Worm (Caenorhabditis elegans) whole organism, L4 larva: ENCODE data around the gene ttbk-3.

Source experiments
- F10B5.3 ChIP-seq: sonication (generic microtip); optimal IDR thresholded peaks from 2 replicates; lab custom pipeline; 2016; ENCODE audit warnings: mild to moderate bottlenecking, missing genetic modification characterization, missing compliant biosample characterization
- F26F4.8 ChIP-seq: fragments of 200-800 bp; sonication (Bioruptor generic); conservative IDR thresholded peaks from 2 replicates; pipeline ENCODE4 v1.3.6; 2022; ENCODE audit warnings: missing genetic modification characterization, missing compliant biosample characterization
- F44E2.7 ChIP-seq: fragments of 200-800 bp; sonication (Bioruptor generic); IDR thresholded peaks from 2 replicates; pipeline ENCODE4 v2.1.2; 2022; ENCODE audit warnings: missing genetic modification characterization, missing compliant biosample characterization
- T26A8.4 ChIP-seq: fragments of 200-800 bp; sonication (Bioruptor generic); IDR thresholded peaks from 2 replicates; pipeline ENCODE4 v1.3.6; 2022; ENCODE audit warnings: missing genetic modification characterization, missing compliant biosample characterization
- Y5F2A.4 ChIP-seq: fragments of 200-800 bp; sonication (Bioruptor generic); optimal IDR thresholded peaks from 2 replicates; lab custom pipeline; 2018; ENCODE audit warnings: mild to moderate bottlenecking, missing genetic modification characterization, missing compliant biosample characterization
- ZK337.2 ChIP-seq: fragments of 200-800 bp; sonication (Bioruptor generic); IDR thresholded peaks from 2 replicates; pipeline ENCODE4 v1.3.6; 2022; ENCODE audit warnings: missing genetic modification reagents, missing genetic modification characterization, missing compliant biosample characterization
- aha-1 ChIP-seq: fragments of 150-350 bp; peaks from one replicate; lab custom pipeline; 2014; ENCODE audit warnings: missing biosample characterization, missing genetic modification characterization
- aly-2 ChIP-seq: sonication (generic microtip); optimal IDR thresholded peaks from 2 replicates; lab custom pipeline; 2018; ENCODE audit warnings: missing biosample characterization, missing genetic modification characterization
- ama-1 ChIP-seq: fragments of 150-350 bp; optimal IDR thresholded peaks from 2 replicates; lab custom pipeline; 2014; ENCODE audit warnings: inconsistent platforms, mixed read lengths
- ceh-28 ChIP-seq: fragments of 150-350 bp; optimal IDR thresholded peaks from 2 replicates; lab custom pipeline; 2014; ENCODE audit warnings: missing biosample characterization, missing genetic modification reagents, missing genetic modification characterization
- ceh-32 ChIP-seq: sonication (generic microtip); optimal IDR thresholded peaks from 2 replicates; lab custom pipeline; 2016; ENCODE audit warnings: mild to moderate bottlenecking, missing genetic modification characterization, missing compliant biosample characterization; ENCODE audit not compliant: poor library complexity
- daf-19 ChIP-seq: fragments of 200-800 bp; sonication (Bioruptor generic); conservative IDR thresholded peaks from 2 replicates; pipeline ENCODE4 v1.3.6; 2022; ENCODE audit warnings: missing genetic modification characterization, missing compliant biosample characterization
- dmd-6 ChIP-seq: fragments of 200-800 bp; sonication (Bioruptor generic); IDR thresholded peaks from 2 replicates; pipeline ENCODE4 v1.3.6; 2022; ENCODE audit warnings: missing genetic modification reagents, missing genetic modification characterization, missing compliant biosample characterization
- dmd-8 ChIP-seq: fragments of 200-800 bp; sonication (Bioruptor generic); IDR thresholded peaks from 2 replicates; pipeline ENCODE4 v1.3.6; 2022; ENCODE audit warnings: missing genetic modification characterization, missing compliant biosample characterization
- dmd-9 ChIP-seq: fragments of 200-800 bp; sonication (Bioruptor generic); IDR thresholded peaks from 2 replicates; pipeline ENCODE4 v1.3.6; 2022; ENCODE audit warnings: missing genetic modification reagents, missing genetic modification characterization, missing compliant biosample characterization
- dpl-1 ChIP-seq: fragments of 150-350 bp; optimal IDR thresholded peaks from 2 replicates; lab custom pipeline; 2014; ENCODE audit warnings: missing biosample characterization, missing genetic modification reagents, missing genetic modification characterization
- duxl-1 ChIP-seq: sonication (generic microtip); optimal IDR thresholded peaks from 2 replicates; lab custom pipeline; 2016; ENCODE audit warnings: mild to moderate bottlenecking, missing genetic modification characterization, moderate library complexity, missing compliant biosample characterization; ENCODE audit not compliant: poor library complexity
- egl-27 ChIP-seq: sonication (generic microtip); optimal IDR thresholded peaks from 3 replicates; lab custom pipeline; 2017; ENCODE audit warnings: missing biosample characterization, missing genetic modification reagents, missing genetic modification characterization
- fkh-10 ChIP-seq: fragments of 150-350 bp; optimal IDR thresholded peaks from 2 replicates; lab custom pipeline; 2014; ENCODE audit warnings: missing biosample characterization, missing genetic modification reagents, missing genetic modification characterization
- fos-1 ChIP-seq: fragments of 150-350 bp; optimal IDR thresholded peaks from 2 replicates; lab custom pipeline; 2014; ENCODE audit warnings: missing biosample characterization, missing genetic modification characterization
- gei-8 ChIP-seq: fragments of 200-800 bp; sonication (Bioruptor generic); optimal IDR thresholded peaks from 2 replicates; lab custom pipeline; 2018; ENCODE audit warnings: mild to moderate bottlenecking, missing genetic modification characterization, missing compliant biosample characterization
- hif-1 ChIP-seq, 2 experiments: sonication (generic microtip); optimal IDR thresholded peaks; 2 replicates each; lab custom pipeline; 2016 to 2017; ENCODE audit warnings: missing compliant biosample characterization in 2 of 2, missing genetic modification characterization in 2 of 2, missing genetic modification reagents in 2 of 2, missing genotype in 2 of 2, mild to moderate bottlenecking in 1 of 2
- jun-1 ChIP-seq: fragments of 150-350 bp; optimal IDR thresholded peaks from 2 replicates; lab custom pipeline; 2014; ENCODE audit warnings: missing biosample characterization, missing genetic modification reagents, missing genetic modification characterization
- lin-1 ChIP-seq: fragments of 200-800 bp; sonication (Bioruptor generic); IDR thresholded peaks from 2 replicates; pipeline ENCODE4 v1.3.6; 2022; ENCODE audit warnings: missing genetic modification reagents, missing genetic modification characterization, missing compliant biosample characterization
- lin-15B ChIP-seq: fragments of 150-350 bp; sonication (generic microtip); optimal IDR thresholded peaks from 3 replicates; lab custom pipeline; 2014; ENCODE audit warnings: missing biosample characterization, missing genetic modification characterization
- lin-29 ChIP-seq: fragments of 200-800 bp; sonication (Bioruptor generic); IDR thresholded peaks from 2 replicates; pipeline ENCODE4 v1.3.6; 2022; ENCODE audit warnings: missing genetic modification reagents, missing genetic modification characterization, missing compliant biosample characterization
- lsy-2 ChIP-seq, 2 experiments: fragments of 150-350 bp in 1 of 2; sonication (generic microtip) in 1 of 2; optimal IDR thresholded peaks; 2 replicates each; lab custom pipeline; 2014 to 2017; ENCODE audit warnings: missing biosample characterization in 2 of 2, missing genetic modification characterization in 2 of 2
- madf-9 ChIP-seq: fragments of 200-800 bp; sonication (Bioruptor generic); conservative IDR thresholded peaks from 2 replicates; pipeline ENCODE4 v1.3.6; 2022; ENCODE audit warnings: missing genetic modification reagents, missing genetic modification characterization, missing compliant biosample characterization
- mdt-29 ChIP-seq: fragments of 200-800 bp; sonication (Bioruptor generic); IDR thresholded peaks from 2 replicates; pipeline ENCODE4 v1.3.6; 2022; ENCODE audit warnings: missing genetic modification reagents, missing genetic modification characterization, missing compliant biosample characterization
- mep-1 ChIP-seq: fragments of 150-350 bp; sonication (generic microtip); optimal IDR thresholded peaks from 3 replicates; lab custom pipeline; 2014; ENCODE audit warnings: missing biosample characterization, missing genetic modification characterization
- mes-2 ChIP-seq: sonication (generic microtip); optimal IDR thresholded peaks from 2 replicates; lab custom pipeline; 2016; ENCODE audit warnings: missing genotype, mild to moderate bottlenecking, missing genetic modification characterization, missing compliant biosample characterization; ENCODE audit not compliant: poor library complexity, severe bottlenecking
- nhr-11 ChIP-seq: fragments of 150-350 bp; optimal IDR thresholded peaks from 2 replicates; lab custom pipeline; 2014; ENCODE audit warnings: missing biosample characterization, missing genetic modification characterization
- nhr-111 ChIP-seq: fragments of 200-800 bp; sonication (Bioruptor generic); optimal IDR thresholded peaks from 2 replicates; lab custom pipeline; 2018; ENCODE audit warnings: mild to moderate bottlenecking, missing genetic modification characterization, missing compliant biosample characterization
- nhr-237 ChIP-seq: sonication (generic microtip); optimal IDR thresholded peaks from 2 replicates; lab custom pipeline; 2017; ENCODE audit warnings: missing biosample characterization, missing genetic modification characterization
- nhr-25 ChIP-seq: sonication (generic microtip); optimal IDR thresholded peaks from 2 replicates; lab custom pipeline; 2017; ENCODE audit warnings: missing genetic modification characterization, mild to moderate bottlenecking, missing compliant biosample characterization, antibody characterized with exemption, moderate library complexity, borderline replicate concordance; ENCODE audit not compliant: insufficient read depth
- nhr-28 ChIP-seq: fragments of 150-350 bp; optimal IDR thresholded peaks from 2 replicates; lab custom pipeline; 2014; ENCODE audit warnings: missing biosample characterization, missing genetic modification characterization
- nhr-41 ChIP-seq: fragments of 200-800 bp; sonication (Bioruptor generic); IDR thresholded peaks from 2 replicates; pipeline ENCODE4 v1.3.6; 2022; ENCODE audit warnings: missing genetic modification reagents, missing genetic modification characterization, missing compliant biosample characterization
- nhr-48 ChIP-seq: sonication (generic microtip); optimal IDR thresholded peaks from 2 replicates; lab custom pipeline; 2016; ENCODE audit warnings: mild to moderate bottlenecking, missing genetic modification characterization, missing compliant biosample characterization
- nhr-6 ChIP-seq: fragments of 150-350 bp; optimal IDR thresholded peaks from 2 replicates; lab custom pipeline; 2014; ENCODE audit warnings: missing biosample characterization, missing genetic modification characterization
- nhr-76 ChIP-seq: fragments of 150-350 bp; optimal IDR thresholded peaks from 2 replicates; lab custom pipeline; 2014; ENCODE audit warnings: missing biosample characterization, missing genetic modification characterization
- nhr-77 ChIP-seq: fragments of 150-350 bp; optimal IDR thresholded peaks from 2 replicates; lab custom pipeline; 2014; ENCODE audit warnings: missing biosample characterization, missing genetic modification characterization
- saeg-2 ChIP-seq: fragments of 200-800 bp; sonication (Bioruptor generic); IDR thresholded peaks from 2 replicates; pipeline ENCODE4 v1.3.6; 2022; ENCODE audit warnings: missing genetic modification reagents, missing genetic modification characterization, missing compliant biosample characterization
- sdz-12 ChIP-seq: fragments of 200-800 bp; sonication (Bioruptor generic); optimal IDR thresholded peaks from 2 replicates; lab custom pipeline; 2018; ENCODE audit warnings: mild to moderate bottlenecking, missing genetic modification characterization, missing compliant biosample characterization
- snpc-1.2 ChIP-seq: fragments of 200-800 bp; sonication (Bioruptor generic); IDR thresholded peaks from 2 replicates; pipeline ENCODE4 v1.3.6; 2022; ENCODE audit warnings: missing genetic modification reagents, missing genetic modification characterization, missing compliant biosample characterization
- snpc-4 ChIP-seq: fragments of 150-350 bp; optimal IDR thresholded peaks from 2 replicates; lab custom pipeline; 2014; ENCODE audit warnings: missing biosample characterization, missing genetic modification characterization
- spr-3 ChIP-seq: fragments of 200-800 bp; sonication (Bioruptor generic); optimal IDR thresholded peaks from 2 replicates; lab custom pipeline; 2018; ENCODE audit warnings: mild to moderate bottlenecking, missing genetic modification characterization, missing compliant biosample characterization
- tra-1 ChIP-seq: fragments of 200-800 bp; sonication (Bioruptor generic); IDR thresholded peaks from 2 replicates; pipeline ENCODE4 v1.3.6; 2022; ENCODE audit warnings: missing genetic modification reagents, missing genetic modification characterization, missing compliant biosample characterization
- unc-39 ChIP-seq: sonication (generic microtip); optimal IDR thresholded peaks from 2 replicates; lab custom pipeline; 2017; ENCODE audit warnings: missing biosample characterization, missing genetic modification characterization
- zag-1 ChIP-seq: fragments of 150-350 bp; optimal IDR thresholded peaks from 2 replicates; lab custom pipeline; 2014; ENCODE audit warnings: missing biosample characterization, missing genetic modification characterization
- zfp-3 ChIP-seq: fragments of 200-800 bp; sonication (Bioruptor generic); conservative IDR thresholded peaks from 2 replicates; pipeline ENCODE4 v1.3.6; 2022; ENCODE audit warnings: missing genetic modification reagents, missing genetic modification characterization, missing compliant biosample characterization
- zip-11 ChIP-seq: fragments of 200-800 bp; sonication (Bioruptor generic); IDR thresholded peaks from 2 replicates; pipeline ENCODE4 v1.3.6; 2022; ENCODE audit warnings: missing genetic modification characterization, missing compliant biosample characterization
- zip-2 ChIP-seq: fragments of 150-350 bp; optimal IDR thresholded peaks from 2 replicates; lab custom pipeline; 2014; ENCODE audit warnings: missing biosample characterization, missing genetic modification characterization
- ztf-11 ChIP-seq: fragments of 150-350 bp; optimal IDR thresholded peaks from 2 replicates; lab custom pipeline; 2014; ENCODE audit warnings: missing biosample characterization, missing genetic modification characterization

ttbk-3 gene

ce11 chrIV:9873837-9874236 is 15.9 kb downstream of the ttbk-3 start (continued):
- TF ChIP-seq T26A8.4 (GFP tag; lab: Robert Waterston, UW) (no peak), zfp-3 (no peak), mdt-29 (GFP tag; lab: Robert Waterston, UW) (no peak), duxl-1 (tag; lab: Kevin White, UChicago) (no peak), lin-15B (tag; lab: Kevin White, UChicago) (no peak), jun-1 (tag; lab: Kevin White, UChicago) (no peak), nhr-48 (tag; lab: Kevin White, UChicago) (peak; percentile 60), ama-1 (lab: Kevin White, UChicago) (no peak), ceh-32 (tag; lab: Kevin White, UChicago) (no peak), saeg-2 (GFP tag; lab: Robert Waterston, UW) (no peak), nhr-6 (tag; lab: Kevin White, UChicago) (peak; percentile 15), mes-2 (tag; lab: Kevin White, UChicago) (peak; percentile 37), F44E2.7 (no peak), nhr-77 (tag; lab: Kevin White, UChicago) (peak; percentile 17), ceh-28 (tag; lab: Kevin White, UChicago) (no peak), spr-3 (GFP tag; lab: Kevin White, UChicago) (no peak), unc-39 (no peak), tra-1 (GFP tag; lab: Robert Waterston, UW) (no peak), sdz-12 (GFP tag; lab: Kevin White, UChicago) (no peak), F26F4.8 (no peak), gei-8 (GFP tag; lab: Kevin White, UChicago) (no peak), fos-1 (tag; lab: Kevin White, UChicago) (no peak), daf-19 (GFP tag; lab: Robert Waterston, UW) (no peak), lin-1 (GFP tag; lab: Robert Waterston, UW) (peak; percentile 30; the same call in 1 of the 2 replicates), dmd-8 (GFP tag; lab: Robert Waterston, UW) (no peak), aha-1 (tag; lab: Kevin White, UChicago) (peak; percentile 60), lin-29 (GFP tag; lab: Robert Waterston, UW) (no peak), nhr-76 (tag; lab: Kevin White, UChicago) (no peak), F10B5.3 (no peak), hif-1 (tag; optimal IDR thresholded peaks at IDR 0.05; lab: Kevin White, UChicago) (peak in 1 of 2 experiments; percentile 8), aly-2 (no peak), lsy-2 (tag; optimal IDR thresholded peaks at IDR 0.05; lab: Kevin White, UChicago) (peak in 1 of 2 experiments; percentile 46), nhr-28 (tag; lab: Kevin White, UChicago) (peak; percentile 39), egl-27 (tag; lab: Kevin White, UChicago) (no peak), zag-1 (tag; lab: Kevin White, UChicago) (no peak), nhr-11 (tag; lab: Kevin White, UChicago) (peak; percentile 53), mep-1 (peak; percentile 66), nhr-111 (GFP tag; lab: Kevin White, UChicago) (no peak), snpc-4 (tag; lab: Kevin White, UChicago) (no peak), fkh-10 (GFP tag; lab: Kevin White, UChicago) (no peak), ztf-11 (tag; lab: Kevin White, UChicago) (no peak), Y5F2A.4 (no peak), dpl-1 (GFP tag; lab: Kevin White, UChicago) (peak; percentile 12), madf-9 (GFP tag; lab: Robert Waterston, UW) (no peak), nhr-237 (tag; lab: Kevin White, UChicago) (no peak), zip-2 (tag; lab: Kevin White, UChicago) (no peak), dmd-6 (GFP tag; lab: Robert Waterston, UW) (peak; percentile 61), ZK337.2 (GFP tag; lab: Robert Waterston, UW) (no peak), nhr-41 (GFP tag; lab: Robert Waterston, UW) (no peak), snpc-1.2 (GFP tag; lab: Robert Waterston, UW) (no peak), nhr-25 (tag; lab: Kevin White, UChicago) (no peak), zip-11 (no peak), dmd-9 (GFP tag; lab: Robert Waterston, UW) (no peak)
